Worm (Caenorhabditis elegans): Measurements from ENCODE around the gene dpy-21.
"Not testable (repeated sequence)": the region's sequence is repeated elsewhere in the genome, so short reads cannot be mapped to it uniquely, and the experiment has no call there.

Gene dpy-21

ce11 chrV:17918726-17919125, 30.3 kb downstream of the dpy-21 start, which contains the start of gene C06H5.8:
TSS of gene C06H5.8 (plus strand) at chrV:17919026.
- TF ChIP-seq pha-4 (tag; optimal IDR thresholded peaks at IDR 0.05) (no peak), K09A11.1 (tag; optimal IDR thresholded peaks at IDR 0.05; ENCODE audit: insufficient read depth) (no peak), elt-4 (tag; optimal IDR thresholded peaks at IDR 0.05) (no peak), fkh-10 (GFP tag; optimal IDR thresholded peaks at IDR 0.05) (no peak), ets-4 (tag; optimal IDR thresholded peaks at IDR 0.05) (no peak), fax-1 (tag; optimal IDR thresholded peaks at IDR 0.05) (no peak), ceh-45 (GFP tag; IDR thresholded peaks at IDR 0.05) (no peak), dve-1 (tag; optimal IDR thresholded peaks at IDR 0.05) (no peak), elt-2 (tag; optimal IDR thresholded peaks at IDR 0.05) (no peak), pag-3 (tag; optimal IDR thresholded peaks at IDR 0.05; ENCODE audit: borderline replicate concordance) (no peak), tbx-7 (tag; optimal IDR thresholded peaks at IDR 0.05) (no peak), nhr-11 (tag; optimal IDR thresholded peaks at IDR 0.05) (no peak), sdc-2 (tag; optimal IDR thresholded peaks at IDR 0.05) (no peak), ceh-48 (tag; optimal IDR thresholded peaks at IDR 0.05) (no peak), dmd-4 (tag; optimal IDR thresholded peaks at IDR 0.05; ENCODE audit: borderline replicate concordance) (no peak), hlh-30 (tag; optimal IDR thresholded peaks at IDR 0.05; ENCODE audit: insufficient read depth) (no peak), pha-2 (tag; optimal IDR thresholded peaks at IDR 0.05) (no peak), pat-9 (tag; optimal IDR thresholded peaks at IDR 0.05) (no peak), lin-11 (tag; optimal IDR thresholded peaks at IDR 0.05) (no peak), hlh-6 (tag; optimal IDR thresholded peaks at IDR 0.05) (no peak)

DNA sequence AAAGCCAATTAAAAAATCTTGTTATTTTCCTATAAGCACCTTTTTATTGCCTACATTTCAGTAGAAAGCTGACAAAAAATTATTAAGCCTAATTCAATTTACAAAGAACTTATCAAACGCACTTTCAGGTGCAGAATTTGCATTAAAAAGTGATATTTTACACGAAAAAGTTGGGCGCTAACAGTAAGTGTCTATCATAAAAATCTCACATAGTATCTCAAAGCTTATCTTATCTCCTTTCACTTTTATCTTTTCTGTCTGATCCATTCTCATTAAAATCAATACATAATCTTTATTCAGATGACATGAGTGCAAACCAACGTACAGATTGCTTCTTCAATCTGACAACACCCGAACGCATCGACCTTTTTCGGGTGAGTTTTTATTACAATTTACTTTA, 39.0 kb downstream of the dpy-21 start, which contains the start of gene dcar-1:
Gene dcar-1 (plus strand): TSS at position 301 of the 400 bp plus-strand sequence.
- TF ChIP-seq tbx-7 (tag; optimal IDR thresholded peaks at IDR 0.05) = no peak

DNA sequence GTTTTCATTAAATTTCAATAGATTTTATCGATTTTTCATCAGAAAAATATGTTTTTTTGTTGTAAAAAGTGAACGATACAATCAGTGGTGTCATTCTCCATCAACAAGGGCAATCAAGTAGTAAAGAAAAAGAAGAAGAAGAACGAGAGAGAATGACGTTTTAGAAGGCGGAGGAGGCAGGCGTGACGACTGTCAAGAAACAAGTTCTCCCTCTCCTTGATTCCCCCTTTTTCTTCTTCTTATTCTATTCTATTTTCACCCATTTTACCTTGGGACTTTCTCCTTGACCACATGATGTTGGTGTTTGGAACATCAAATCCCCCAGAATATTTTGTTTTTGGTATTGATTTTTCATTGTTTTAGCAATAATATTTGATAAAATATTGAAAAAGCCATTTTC, 43.2 kb downstream of the dpy-21 start:
- TF ChIP-seq pax-1 (tag; optimal IDR thresholded peaks at IDR 0.05) = no peak
- no peak for TF ChIP-seq rnt-1 (tag; optimal IDR thresholded peaks at IDR 0.05)
- no peak for TF ChIP-seq npax-4 (tag; optimal IDR thresholded peaks at IDR 0.05)
- no peak for TF ChIP-seq pag-3 (tag; optimal IDR thresholded peaks at IDR 0.05; ENCODE audit: borderline replicate concordance)
- no peak for TF ChIP-seq Y22D7AL.16 (tag; optimal IDR thresholded peaks at IDR 0.05)
- TF ChIP-seq hlh-13 (GFP tag; optimal IDR thresholded peaks at IDR 0.05) = no peak
- TF ChIP-seq eyg-1 (tag; optimal IDR thresholded peaks at IDR 0.05) = no peak
- TF ChIP-seq pqm-1 (tag; optimal IDR thresholded peaks at IDR 0.05) = no peak
- TF ChIP-seq nfya-1 (tag; optimal IDR thresholded peaks at IDR 0.05) = no peak
- no peak for TF ChIP-seq unc-55 (GFP tag; optimal IDR thresholded peaks at IDR 0.05)
- TF ChIP-seq hlh-8 (tag; optimal IDR thresholded peaks at IDR 0.05) = no peak
- no peak for TF ChIP-seq elt-4 (tag; optimal IDR thresholded peaks at IDR 0.05)
- no peak for TF ChIP-seq K09A11.1 (tag; optimal IDR thresholded peaks at IDR 0.05; ENCODE audit: insufficient read depth)

DNA sequence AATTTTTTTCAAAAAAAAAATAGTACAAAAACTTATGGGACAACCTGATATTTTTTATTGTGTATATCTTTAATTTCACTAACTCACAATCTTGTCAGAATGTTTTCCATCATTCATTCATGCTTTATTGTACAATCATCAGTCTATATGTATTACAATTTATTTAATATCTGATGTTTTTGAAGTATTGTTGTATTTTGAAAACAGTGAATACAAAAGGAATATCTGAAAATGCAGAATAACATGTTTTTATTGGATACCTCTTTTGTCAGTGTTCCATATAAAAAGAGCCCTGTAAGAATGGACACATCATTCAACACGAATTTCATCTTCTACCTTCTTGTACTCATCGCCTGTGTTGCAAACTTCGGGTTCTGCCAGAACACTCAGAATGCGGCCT, 45.2 kb downstream of the dpy-21 start, which contains the start of gene C06H5.14:
Gene C06H5.14 (plus strand): TSS at position 301 of the 400 bp plus-strand sequence.
- not testable (repeated sequence) for TF ChIP-seq nfya-1, npax-4, K02D7.2 (tag; optimal IDR thresholded peaks at IDR 0.05)

- TF ChIP-seq unc-3 (GFP tag; conservative IDR thresholded peaks at IDR 0.05) (no peak), unc-3 (tag; optimal IDR thresholded peaks at IDR 0.05) (no peak), fax-1 (tag; optimal IDR thresholded peaks at IDR 0.05) (no peak), Y22D7AL.16 (tag; optimal IDR thresholded peaks at IDR 0.05) (no peak), tbx-2 (tag; optimal IDR thresholded peaks at IDR 0.05) (no peak), lim-6 (tag; optimal IDR thresholded peaks at IDR 0.05) (no peak), elt-2 (tag; optimal IDR thresholded peaks at IDR 0.05) (no peak)
These were observed 49.5 kb downstream of the dpy-21 start, which contains the start of gene fbxa-157 for ce11 chrV:17899503-17899902. TSS of gene fbxa-157 (plus strand) at chrV:17899803.
